Worm (Caenorhabditis elegans) whole organism, L2 larva: ENCODE results near the gene sec-10.

Source experiments
- C34F6.9 ChIP-seq: fragments of 150-350 bp; optimal IDR thresholded peaks from 2 replicates; lab custom pipeline; 2014; ENCODE audit warnings: missing biosample characterization, missing genetic modification characterization
- F13H6.1 ChIP-seq: sonication (generic microtip); optimal IDR thresholded peaks from 2 replicates; lab custom pipeline; 2016; ENCODE audit warnings: missing genetic modification characterization, missing compliant biosample characterization
- Y55F3AM.14 ChIP-seq: fragments of 200-800 bp; sonication (Bioruptor generic); optimal IDR thresholded peaks from 2 replicates; lab custom pipeline; 2018; ENCODE audit warnings: mild to moderate bottlenecking, missing genetic modification characterization, missing compliant biosample characterization
- ZK546.5 ChIP-seq: sonication (generic microtip); optimal IDR thresholded peaks from 2 replicates; lab custom pipeline; 2017; ENCODE audit warnings: missing biosample characterization, missing genetic modification characterization
- alr-1 ChIP-seq: fragments of 150-350 bp; optimal IDR thresholded peaks from 2 replicates; lab custom pipeline; 2014; ENCODE audit warnings: missing biosample characterization, missing genetic modification characterization
- aly-2 ChIP-seq: fragments of 150-350 bp; optimal IDR thresholded peaks from 2 replicates; lab custom pipeline; 2014; ENCODE audit warnings: missing biosample characterization, missing genetic modification characterization
- ama-1 ChIP-seq: fragments of 150-350 bp; optimal IDR thresholded peaks from 2 replicates; lab custom pipeline; 2018; ENCODE audit warnings: inconsistent platforms
- blmp-1 ChIP-seq: sonication (generic microtip); optimal IDR thresholded peaks from 2 replicates; lab custom pipeline; 2017; ENCODE audit warnings: missing genetic modification characterization, mild to moderate bottlenecking, missing compliant biosample characterization, antibody characterized with exemption, moderate library complexity; ENCODE audit not compliant: insufficient read depth
- ceh-82 ChIP-seq: fragments of 150-350 bp; optimal IDR thresholded peaks from 2 replicates; lab custom pipeline; 2014; ENCODE audit warnings: missing biosample characterization, missing genetic modification characterization
- crh-2 ChIP-seq: sonication (generic microtip); optimal IDR thresholded peaks from 2 replicates; lab custom pipeline; 2017; ENCODE audit warnings: missing biosample characterization, missing genetic modification characterization
- dmd-4 ChIP-seq: sonication (generic microtip); optimal IDR thresholded peaks from 2 replicates; lab custom pipeline; 2017; ENCODE audit warnings: missing biosample characterization, missing genetic modification characterization
- egl-27 ChIP-seq: sonication (generic microtip); optimal IDR thresholded peaks from 3 replicates; lab custom pipeline; 2017; ENCODE audit warnings: missing biosample characterization, missing genetic modification reagents, missing genetic modification characterization
- fos-1 ChIP-seq: fragments of 150-350 bp; optimal IDR thresholded peaks from 2 replicates; lab custom pipeline; 2014; ENCODE audit warnings: missing biosample characterization, missing genetic modification characterization
- gmeb-1 ChIP-seq: fragments of 150-350 bp; optimal IDR thresholded peaks from 2 replicates; lab custom pipeline; 2014; ENCODE audit warnings: missing biosample characterization, missing genetic modification characterization
- lin-11 ChIP-seq: fragments of 150-350 bp; sonication (generic microtip); optimal IDR thresholded peaks from 2 replicates; lab custom pipeline; 2014; ENCODE audit warnings: missing biosample characterization, missing genetic modification characterization, inconsistent platforms, mixed read lengths
- lin-13 ChIP-seq: fragments of 150-350 bp; optimal IDR thresholded peaks from 2 replicates; lab custom pipeline; 2014; ENCODE audit warnings: missing biosample characterization, missing genetic modification reagents, missing genetic modification characterization
- lsy-2 ChIP-seq, 2 experiments: fragments of 150-350 bp in 1 of 2; sonication (generic microtip) in 1 of 2; optimal IDR thresholded peaks; 2 replicates each; lab custom pipeline; 2014 to 2017; ENCODE audit warnings: missing biosample characterization in 2 of 2, missing genetic modification characterization in 2 of 2
- mab-5 ChIP-seq: fragments of 150-350 bp; optimal IDR thresholded peaks from 2 replicates; lab custom pipeline; 2014; ENCODE audit warnings: missing biosample characterization, missing genetic modification characterization
- mbf-1 ChIP-seq: sonication (generic microtip); optimal IDR thresholded peaks from 2 replicates; lab custom pipeline; 2017; ENCODE audit warnings: missing biosample characterization, missing genetic modification characterization
- nhr-11 ChIP-seq: fragments of 150-350 bp; optimal IDR thresholded peaks from 2 replicates; lab custom pipeline; 2014; ENCODE audit warnings: missing biosample characterization, missing genetic modification characterization
- nhr-129 ChIP-seq: fragments of 150-350 bp; optimal IDR thresholded peaks from 2 replicates; lab custom pipeline; 2014; ENCODE audit warnings: missing biosample characterization, missing genetic modification characterization
- nhr-21 ChIP-seq: fragments of 150-350 bp; optimal IDR thresholded peaks from 2 replicates; lab custom pipeline; 2014; ENCODE audit warnings: missing biosample characterization, missing genetic modification characterization
- nhr-23 ChIP-seq: fragments of 150-350 bp; optimal IDR thresholded peaks from 2 replicates; lab custom pipeline; 2014; ENCODE audit warnings: missing biosample characterization, missing genetic modification reagents, missing genetic modification characterization
- nhr-237 ChIP-seq: fragments of 150-350 bp; optimal IDR thresholded peaks from 2 replicates; lab custom pipeline; 2014; ENCODE audit warnings: missing biosample characterization, missing genetic modification characterization
- nhr-25 ChIP-seq: fragments of 150-350 bp; sonication (generic microtip); optimal IDR thresholded peaks from 3 replicates; lab custom pipeline; 2014; ENCODE audit warnings: missing biosample characterization, missing genetic modification characterization
- nhr-6 ChIP-seq: fragments of 150-350 bp; optimal IDR thresholded peaks from 2 replicates; lab custom pipeline; 2014; ENCODE audit warnings: missing biosample characterization, missing genetic modification characterization
- nhr-77 ChIP-seq: fragments of 150-350 bp; optimal IDR thresholded peaks from 2 replicates; lab custom pipeline; 2014; ENCODE audit warnings: missing biosample characterization, missing genetic modification characterization
- peb-1 ChIP-seq: fragments of 150-350 bp; optimal IDR thresholded peaks from 2 replicates; lab custom pipeline; 2014; ENCODE audit warnings: missing biosample characterization, missing genetic modification characterization
- sem-4 ChIP-seq: fragments of 150-350 bp; optimal IDR thresholded peaks from 2 replicates; lab custom pipeline; 2014; ENCODE audit warnings: missing biosample characterization, missing genetic modification reagents, missing genetic modification characterization
- sma-9 ChIP-seq, 2 experiments: fragments of 150-350 bp in 1 of 2; sonication (generic microtip) in 1 of 2; optimal IDR thresholded peaks; 2 replicates each; lab custom pipeline; 2014 to 2016; ENCODE audit warnings: missing genetic modification characterization in 2 of 2, mild to moderate bottlenecking in 1 of 2, missing biosample characterization in 1 of 2, missing compliant biosample characterization in 1 of 2, missing genetic modification reagents in 1 of 2, moderate library complexity in 1 of 2
- snpc-4 ChIP-seq: fragments of 150-350 bp; optimal IDR thresholded peaks from 2 replicates; lab custom pipeline; 2014; ENCODE audit warnings: missing biosample characterization, missing genetic modification characterization
- unc-39 ChIP-seq: fragments of 150-350 bp; optimal IDR thresholded peaks from 2 replicates; lab custom pipeline; 2014; ENCODE audit warnings: missing biosample characterization, missing genetic modification characterization
- unc-55 ChIP-seq: fragments of 150-350 bp; sonication (generic microtip); optimal IDR thresholded peaks from 3 replicates; lab custom pipeline; 2014; ENCODE audit warnings: missing biosample characterization, missing genetic modification reagents, missing genetic modification characterization
- unc-62 ChIP-seq: fragments of 150-350 bp; optimal IDR thresholded peaks from 2 replicates; lab custom pipeline; 2014; ENCODE audit warnings: missing biosample characterization, missing genetic modification reagents, missing genetic modification characterization
- zag-1 ChIP-seq: fragments of 150-350 bp; optimal IDR thresholded peaks from 2 replicates; lab custom pipeline; 2014; ENCODE audit warnings: missing biosample characterization, missing genetic modification characterization
- ztf-1 ChIP-seq: fragments of 200-800 bp; sonication (Bioruptor generic); conservative IDR thresholded peaks from 2 replicates; pipeline ENCODE4 v1.3.6; 2022; ENCODE audit warnings: missing genetic modification characterization, missing compliant biosample characterization
- ztf-11 ChIP-seq: sonication (generic microtip); optimal IDR thresholded peaks from 2 replicates; lab custom pipeline; 2017; ENCODE audit warnings: missing biosample characterization, missing genetic modification characterization

Gene sec-10

ce11 chrIV:7770162-7770561, 12.1 kb downstream of the sec-10 start, which contains the start of gene rdl-1:
Gene rdl-1 (minus strand): TSS chrIV:7770262.
- TF ChIP-seq nhr-6 (tag; lab: Kevin White, UChicago) (no peak), peb-1 (no peak), zag-1 (tag; lab: Kevin White, UChicago) (no peak), dmd-4 (tag; lab: Kevin White, UChicago) (no peak), sma-9 (GFP tag; optimal IDR thresholded peaks at IDR 0.05; lab: Kevin White, UChicago) (no peak), sma-9 (tag; optimal IDR thresholded peaks at IDR 0.05; lab: Kevin White, UChicago) (no peak), gmeb-1 (no peak), F13H6.1 (tag; lab: Kevin White, UChicago) (no peak), unc-55 (GFP tag; lab: Kevin White, UChicago) (no peak), lin-13 (no peak), nhr-129 (no peak), alr-1 (tag; lab: Kevin White, UChicago) (no peak), ceh-82 (tag; lab: Kevin White, UChicago) (no peak)
- TF ChIP-seq, all 48 proteins: peak for 0

ce11 chrIV:7764319-7764718, 18.0 kb downstream of the sec-10 start:
- no peak for TF ChIP-seq fos-1 (tag; lab: Kevin White, UChicago)
- TF ChIP-seq zag-1 (tag; lab: Kevin White, UChicago), result no peak
- no peak for TF ChIP-seq aly-2 (tag; lab: Kevin White, UChicago)
- TF ChIP-seq ztf-1 (GFP tag; lab: Robert Waterston, UW), result no peak
- TF ChIP-seq Y55F3AM.14 (GFP tag; lab: Kevin White, UChicago), result no peak
- TF ChIP-seq nhr-129, result no peak
- TF ChIP-seq ZK546.5, result no peak
- no peak for TF ChIP-seq nhr-11
- TF ChIP-seq mab-5 (tag; lab: Kevin White, UChicago), result no peak

ce11 chrIV:7763748-7764147, 18.6 kb downstream of the sec-10 start, which contains the start of the genes C46A5.6 and C46A5.1:
Gene C46A5.6 (minus strand): TSS chrIV:7763848.
Gene C46A5.1 (plus strand): TSS chrIV:7763931.
- TF ChIP-seq sem-4 (tag; lab: Kevin White, UChicago), result no peak
- no peak for TF ChIP-seq fos-1 (tag; lab: Kevin White, UChicago)
- no peak for TF ChIP-seq nhr-23 (tag; lab: Kevin White, UChicago)
- TF ChIP-seq ztf-1 (GFP tag; lab: Robert Waterston, UW), result no peak
- no peak for TF ChIP-seq C34F6.9 (tag; lab: Kevin White, UChicago)
- no peak for TF ChIP-seq F13H6.1 (tag; lab: Kevin White, UChicago)

- TF ChIP-seq blmp-1 (no peak), ama-1 (no peak)
Measured at ce11 chrIV:7760117-7760516, 22.2 kb downstream of the sec-10 start, which contains the start of gene del-7. Gene del-7 (plus strand): TSS chrIV:7760417.

- TF ChIP-seq lin-11 (tag; lab: Kevin White, UChicago) (no peak), nhr-21 (tag; lab: Kevin White, UChicago) (no peak), nhr-25 (no peak), crh-2 (no peak), nhr-237 (no peak), egl-27 (no peak), unc-62 (no peak), nhr-129 (no peak), fos-1 (tag; lab: Kevin White, UChicago) (no peak)
- TF ChIP-seq, all 48 proteins: peak for 0
Measured at ce11 chrIV:7759527-7759926, 22.8 kb downstream of the sec-10 start, which contains the start of gene dsb-3. Gene dsb-3 (minus strand): TSS chrIV:7759627.

- TF ChIP-seq zag-1 (tag; lab: Kevin White, UChicago), result no peak
- TF ChIP-seq mbf-1 (tag; lab: Kevin White, UChicago), result no peak
- TF ChIP-seq unc-62, result no peak
- no peak for TF ChIP-seq fos-1 (tag; lab: Kevin White, UChicago)
- no peak for TF ChIP-seq lsy-2 (tag; optimal IDR thresholded peaks at IDR 0.05; lab: Kevin White, UChicago)
- no peak for TF ChIP-seq dmd-4 (tag; lab: Kevin White, UChicago)
- no peak for TF ChIP-seq nhr-6 (tag; lab: Kevin White, UChicago)
- TF ChIP-seq snpc-4 (tag; lab: Kevin White, UChicago), result no peak
- no peak for TF ChIP-seq lin-11 (tag; lab: Kevin White, UChicago)
- TF ChIP-seq Y55F3AM.14 (GFP tag; lab: Kevin White, UChicago), result no peak
- TF ChIP-seq mab-5 (tag; lab: Kevin White, UChicago), result no peak
- no peak for TF ChIP-seq gmeb-1
- TF ChIP-seq nhr-21 (tag; lab: Kevin White, UChicago), result no peak
- no peak for TF ChIP-seq unc-55 (GFP tag; lab: Kevin White, UChicago)
- TF ChIP-seq ztf-11 (tag; lab: Kevin White, UChicago), result no peak
- no peak for TF ChIP-seq ZK546.5
- no peak for TF ChIP-seq unc-39 (tag; lab: Kevin White, UChicago)
- no peak for TF ChIP-seq nhr-25
- TF ChIP-seq nhr-77 (tag; lab: Kevin White, UChicago), result no peak
Measured at ce11 chrIV:7757245-7757644, 25.1 kb downstream of the sec-10 start, which contains the start of gene C46A5.4. Gene C46A5.4 (minus strand): TSS chrIV:7757345.
